Fruit fly (Drosophila melanogaster) whole organism, pupa: ENCODE data around the gene Cyp28c1.
A peak's percentile ranks its signal among the peaks of the same experiment; 100 is the strongest.

ENCODE experiments used
- CG10348 ChIP-seq: fragments of 200-800 bp; sonication (Bioruptor generic); IDR thresholded peaks from 2 replicates; pipeline ENCODE4 v1.3.6; 2022; ENCODE audit warnings: missing biosample characterization, missing genetic modification characterization
- CG12605 ChIP-seq: fragments of 200-800 bp; sonication (Bioruptor generic); IDR thresholded peaks from 2 replicates; pipeline ENCODE4 v1.3.6; 2022; ENCODE audit warnings: missing biosample characterization, missing genetic modification characterization
- CG13204 ChIP-seq: fragments of 200-800 bp; sonication (Bioruptor generic); optimal IDR thresholded peaks from 2 replicates; lab custom pipeline; 2018; ENCODE audit warnings: missing biosample characterization, mild to moderate bottlenecking, missing genetic modification characterization, moderate library complexity
- CG14655 ChIP-seq: fragments of 200-800 bp; sonication (Bioruptor generic); optimal IDR thresholded peaks from 3 replicates; lab custom pipeline; 2017; ENCODE audit warnings: mild to moderate bottlenecking, missing biosample characterization, missing genetic modification reagents, missing genetic modification characterization
- CG15710 ChIP-seq: fragments of 200-800 bp; sonication (Bioruptor generic); optimal IDR thresholded peaks from 2 replicates; lab custom pipeline; 2018; ENCODE audit warnings: missing biosample characterization, mild to moderate bottlenecking, missing genetic modification characterization, moderate library complexity
- CG17806 ChIP-seq: fragments of 200-800 bp; sonication (Bioruptor generic); optimal IDR thresholded peaks from 2 replicates; lab custom pipeline; 2018; ENCODE audit warnings: missing biosample characterization, mild to moderate bottlenecking, missing genetic modification characterization, moderate library complexity
- CG32121 ChIP-seq: fragments of 200-800 bp; sonication (Bioruptor generic); IDR thresholded peaks from 2 replicates; pipeline ENCODE4 v1.3.6; 2022; ENCODE audit warnings: missing biosample characterization, missing genetic modification characterization
- CG34367 ChIP-seq: fragments of 200-800 bp; sonication (Bioruptor generic); optimal IDR thresholded peaks from 2 replicates; lab custom pipeline; 2018; ENCODE audit warnings: missing biosample characterization, mild to moderate bottlenecking, missing genetic modification characterization
- CG4496 ChIP-seq: fragments of 200-800 bp; sonication (Bioruptor generic); IDR thresholded peaks from 3 replicates; pipeline ENCODE4 v1.3.6; 2022; ENCODE audit warnings: missing biosample characterization, missing genetic modification characterization
- CG8159 ChIP-seq: fragments of 200-800 bp; sonication (Bioruptor generic); optimal IDR thresholded peaks from 3 replicates; lab custom pipeline; 2018; ENCODE audit warnings: missing biosample characterization, mild to moderate bottlenecking, missing genetic modification characterization, moderate library complexity
- CG8301 ChIP-seq: fragments of 200-800 bp; sonication (Bioruptor generic); optimal IDR thresholded peaks from 2 replicates; lab custom pipeline; 2018; ENCODE audit warnings: missing biosample characterization, mild to moderate bottlenecking, missing genetic modification characterization
- CG9948 ChIP-seq: fragments of 200-800 bp; sonication (Bioruptor generic); optimal IDR thresholded peaks from 2 replicates; lab custom pipeline; 2018; ENCODE audit warnings: missing biosample characterization, mild to moderate bottlenecking, missing genetic modification characterization, moderate library complexity
- D1 ChIP-seq: fragments of 200-800 bp; sonication (Bioruptor generic); optimal IDR thresholded peaks from 2 replicates; lab custom pipeline; 2018; ENCODE audit warnings: missing biosample characterization, mild to moderate bottlenecking, missing genetic modification characterization, moderate library complexity
- EcR ChIP-seq: fragments of 200-800 bp; sonication (Bioruptor generic); optimal IDR thresholded peaks from 3 replicates; lab custom pipeline; 2019; ENCODE audit warnings: missing biosample characterization, missing genetic modification characterization, mild to moderate bottlenecking, moderate library complexity, missing genetic modification reagents
- Ets98B ChIP-seq: fragments of 200-800 bp; sonication (Bioruptor generic); IDR thresholded peaks from 2 replicates; pipeline ENCODE4 v1.3.6; 2022; ENCODE audit warnings: missing biosample characterization, missing genetic modification characterization
- Pif1A ChIP-seq: fragments of 200-800 bp; sonication (Bioruptor generic); optimal IDR thresholded peaks from 3 replicates; lab custom pipeline; 2016; ENCODE audit warnings: missing biosample characterization, missing genetic modification characterization
- Pif1B ChIP-seq: fragments of 200-800 bp; sonication (Bioruptor generic); optimal IDR thresholded peaks from 3 replicates; lab custom pipeline; 2016; ENCODE audit warnings: missing biosample characterization, missing genetic modification characterization
- Snoo ChIP-seq: fragments of 200-800 bp; sonication (Bioruptor generic); optimal IDR thresholded peaks from 3 replicates; lab custom pipeline; 2017; ENCODE audit warnings: missing biosample characterization, mild to moderate bottlenecking, missing genetic modification characterization, inconsistent platforms
- fd96Ca ChIP-seq: fragments of 200-800 bp; sonication (Bioruptor generic); IDR thresholded peaks from 3 replicates; pipeline ENCODE4 v1.3.6; 2022; ENCODE audit warnings: missing biosample characterization, missing genetic modification characterization
- gl ChIP-seq: fragments of 200-800 bp; sonication (Bioruptor generic); optimal IDR thresholded peaks from 2 replicates; lab custom pipeline; 2018; ENCODE audit warnings: missing biosample characterization, mild to moderate bottlenecking, missing genetic modification characterization
- rn ChIP-seq: fragments of 200-800 bp; sonication (Bioruptor generic); IDR thresholded peaks from 2 replicates; pipeline ENCODE4 v1.3.6; 2022; ENCODE audit warnings: missing biosample characterization, missing genetic modification characterization

Cyp28c1 gene

dm6 chrX:11839308-11839707 lies at the start of gene Cyp28c1:
TSS of gene Cyp28c1 (plus strand) at chrX:11839608.
- TF ChIP-seq CG10348 (no peak), gl (tag; lab: Kevin White, UChicago) (no peak), D1 (tag; lab: Kevin White, UChicago) (no peak), CG8159 (tag; lab: Kevin White, UChicago) (no peak), CG14655 (GFP tag; lab: Kevin White, UChicago) (no peak), Snoo (tag; lab: Kevin White, UChicago) (no peak), CG34367 (tag; lab: Kevin White, UChicago) (no peak)

dm6 chrX:11792415-11793328 lies 46.7 kb upstream of the Cyp28c1 start, which contains the start of gene CkIIbeta:
TSS of gene CkIIbeta (plus strand) at chrX:11792533.
- TF ChIP-seq CG12605 (GFP tag; lab: Robert Waterston, UW) (0 out of 2 replicates have a peak, but pooled peaks have one; percentile 5), CG14655 (GFP tag; lab: Kevin White, UChicago) (peak; percentile 29), D1 (tag; lab: Kevin White, UChicago) (no peak)

dm6 chrX:11793434-11793833 lies 46.0 kb upstream of the Cyp28c1 start:
- no peak for TF ChIP-seq rn (GFP tag; lab: Robert Waterston, UW)
- no peak for TF ChIP-seq CG13204

- TF ChIP-seq CG15710 (tag; lab: Kevin White, UChicago), result no peak
- no peak for TF ChIP-seq D1 (tag; lab: Kevin White, UChicago)
- no peak for TF ChIP-seq EcR (GFP tag; lab: Kevin White, UChicago)
- no peak for TF ChIP-seq CG17806 (tag; lab: Kevin White, UChicago)
- TF ChIP-seq, all 21 proteins: peak for 0
Observed at dm6 chrX:11796925-11797324, 42.5 kb upstream of the Cyp28c1 start.

dm6 chrX:11798522-11798921 lies 40.9 kb upstream of the Cyp28c1 start:
- TF ChIP-seq D1 (tag; lab: Kevin White, UChicago), result no peak
- no peak for TF ChIP-seq CG15710 (tag; lab: Kevin White, UChicago)
- no peak for TF ChIP-seq Ets98B (GFP tag; lab: Robert Waterston, UW)
- TF ChIP-seq Snoo (tag; lab: Kevin White, UChicago), result no peak
- TF ChIP-seq CG10348, result no peak
- TF ChIP-seq CG34367 (tag; lab: Kevin White, UChicago), result no peak
- no peak for TF ChIP-seq CG4496 (GFP tag; lab: Robert Waterston, UW)
- TF ChIP-seq fd96Ca, result no peak
- TF ChIP-seq rn (GFP tag; lab: Robert Waterston, UW), result no peak
- TF ChIP-seq EcR (GFP tag; lab: Kevin White, UChicago), result no peak

- 0 out of 3 replicates have a peak, but pooled peaks have one; percentile 13 for TF ChIP-seq CG4496 (GFP tag; lab: Robert Waterston, UW)
- TF ChIP-seq CG14655 (GFP tag; lab: Kevin White, UChicago), result no peak
Observed at dm6 chrX:11799931-11800330, 39.5 kb upstream of the Cyp28c1 start.

- TF ChIP-seq CG14655 (GFP tag; lab: Kevin White, UChicago), result peak; percentile 23
- TF ChIP-seq CG10348, result no peak
- no peak for TF ChIP-seq Pif1A (GFP tag; lab: Kevin White, UChicago)
- no peak for TF ChIP-seq rn (GFP tag; lab: Robert Waterston, UW)
- no peak for TF ChIP-seq CG17806 (tag; lab: Kevin White, UChicago)
- TF ChIP-seq Pif1B (GFP tag; lab: Kevin White, UChicago), result no peak
- TF ChIP-seq gl (tag; lab: Kevin White, UChicago), result peak; percentile 5
- TF ChIP-seq fd96Ca, result no peak
- no peak for TF ChIP-seq CG34367 (tag; lab: Kevin White, UChicago)
- no peak for TF ChIP-seq CG8159 (tag; lab: Kevin White, UChicago)
- peak; percentile 94 for TF ChIP-seq EcR (GFP tag; lab: Kevin White, UChicago)
- peak; percentile 15 for TF ChIP-seq CG13204
- no peak for TF ChIP-seq Snoo (tag; lab: Kevin White, UChicago)
- 0 out of 2 replicates have a peak, but pooled peaks have one; percentile 17 for TF ChIP-seq CG32121 (GFP tag; lab: Robert Waterston, UW)
- 0 out of 3 replicates have a peak, but pooled peaks have one; percentile 27 for TF ChIP-seq CG4496 (GFP tag; lab: Robert Waterston, UW)
- no peak; the same call in 1 of the 2 replicates for TF ChIP-seq Ets98B (GFP tag; lab: Robert Waterston, UW)
- TF ChIP-seq CG12605 (GFP tag; lab: Robert Waterston, UW), result no peak
- peak; percentile 3 for TF ChIP-seq CG8301 (tag; lab: Kevin White, UChicago)
- no peak for TF ChIP-seq D1 (tag; lab: Kevin White, UChicago)
- no peak for TF ChIP-seq CG9948
- no peak for TF ChIP-seq CG15710 (tag; lab: Kevin White, UChicago)
Observed at dm6 chrX:11805066-11805766, 34.2 kb upstream of the Cyp28c1 start.
